Worm (Caenorhabditis elegans) whole organism, L2 larva: ENCODE data around the gene let-805.

Experiments
- alr-1 ChIP-seq: fragments of 150-350 bp; optimal IDR thresholded peaks from 2 replicates; lab custom pipeline; 2014; ENCODE audit warnings: missing biosample characterization, missing genetic modification characterization
- ceh-16 ChIP-seq: fragments of 150-350 bp; optimal IDR thresholded peaks from 2 replicates; lab custom pipeline; 2014; ENCODE audit warnings: missing biosample characterization, missing genetic modification characterization
- egl-27 ChIP-seq: sonication (generic microtip); optimal IDR thresholded peaks from 3 replicates; lab custom pipeline; 2017; ENCODE audit warnings: missing biosample characterization, missing genetic modification reagents, missing genetic modification characterization
- lin-39 ChIP-seq: fragments of 150-350 bp; optimal IDR thresholded peaks from 2 replicates; lab custom pipeline; 2014; ENCODE audit warnings: missing biosample characterization, missing genetic modification reagents, missing genetic modification characterization
- nhr-12 ChIP-seq: fragments of 150-350 bp; optimal IDR thresholded peaks from 2 replicates; lab custom pipeline; 2014; ENCODE audit warnings: missing biosample characterization, missing genetic modification characterization
- nhr-77 ChIP-seq: fragments of 150-350 bp; optimal IDR thresholded peaks from 2 replicates; lab custom pipeline; 2014; ENCODE audit warnings: missing biosample characterization, missing genetic modification characterization
- unc-62 ChIP-seq: fragments of 150-350 bp; optimal IDR thresholded peaks from 2 replicates; lab custom pipeline; 2014; ENCODE audit warnings: missing biosample characterization, missing genetic modification reagents, missing genetic modification characterization

- no peak for TF ChIP-seq egl-27 (tag; lab: Kevin White, UChicago)
- TF ChIP-seq alr-1 (tag; lab: Kevin White, UChicago): no peak
- no peak for TF ChIP-seq lin-39 (tag; lab: Kevin White, UChicago)
- TF ChIP-seq nhr-77 (tag; lab: Kevin White, UChicago): no peak
- TF ChIP-seq ceh-16 (tag; lab: Kevin White, UChicago): no peak
- TF ChIP-seq unc-62 (GFP tag; lab: Kevin White, UChicago): no peak
- TF ChIP-seq nhr-12 (tag; lab: Kevin White, UChicago): no peak
Measured at ce11 chrIII:2657783-2658182, at the start of gene let-805.
